Worm (Caenorhabditis elegans): Measurements from ENCODE around the gene glb-29.
A peak's percentile ranks its signal among the peaks of the same experiment; 100 is the strongest.

The glb-29 gene

ce11 chrII:12008772-12009171 is at the start of gene glb-29:
glb-29 (plus strand) TSS chrII:12009072.
- TF ChIP-seq dao-5 (tag; optimal IDR thresholded peaks at IDR 0.05) = no peak
- no peak for TF ChIP-seq him-1 (tag; optimal IDR thresholded peaks at IDR 0.05)
- TF ChIP-seq W03F9.2 (tag; optimal IDR thresholded peaks at IDR 0.05) = no peak

ce11 chrII:11960596-11961217 is 48.2 kb upstream of the glb-29 start:
- peak; percentile 31 for TF ChIP-seq W03F9.2 (tag; optimal IDR thresholded peaks at IDR 0.05)
- TF ChIP-seq dao-5 (tag; optimal IDR thresholded peaks at IDR 0.05) = peak; percentile 96
- peak; percentile 82 for TF ChIP-seq him-1 (tag; optimal IDR thresholded peaks at IDR 0.05)

ce11 chrII:11962083-11962482 is 46.8 kb upstream of the glb-29 start, which contains the start of the genes W03C9.1 and W03C9.2:
W03C9.1 (minus strand) TSS chrII:11962128.
W03C9.2 (plus strand) TSS chrII:11962368.
- no peak for TF ChIP-seq him-1 (tag; optimal IDR thresholded peaks at IDR 0.05)

ce11 chrII:11963132-11963630 is 45.7 kb upstream of the glb-29 start:
- TF ChIP-seq him-1 (tag; optimal IDR thresholded peaks at IDR 0.05) (no peak), dao-5 (tag; optimal IDR thresholded peaks at IDR 0.05) (no peak), W03F9.2 (tag; optimal IDR thresholded peaks at IDR 0.05) (no peak)

ce11 chrII:11964847-11965246 is 44.0 kb upstream of the glb-29 start:
- TF ChIP-seq dao-5 (tag; optimal IDR thresholded peaks at IDR 0.05) = no peak
- no peak for TF ChIP-seq W03F9.2 (tag; optimal IDR thresholded peaks at IDR 0.05)
- TF ChIP-seq him-1 (tag; optimal IDR thresholded peaks at IDR 0.05) = no peak

ce11 chrII:11966602-11967001 is 42.3 kb upstream of the glb-29 start, which contains the start of gene rab-7:
rab-7 (minus strand) TSS chrII:11966931.
- no peak for TF ChIP-seq W03F9.2 (tag; optimal IDR thresholded peaks at IDR 0.05)
- TF ChIP-seq dao-5 (tag; optimal IDR thresholded peaks at IDR 0.05) = no peak

ce11 chrII:11967507-11968127 is 41.3 kb upstream of the glb-29 start, which contains the start of gene W03C9.5:
W03C9.5 (minus strand) TSS chrII:11967544.
- TF ChIP-seq dao-5 (tag; optimal IDR thresholded peaks at IDR 0.05) = no peak
- TF ChIP-seq W03F9.2 (tag; optimal IDR thresholded peaks at IDR 0.05) = peak; percentile 92
- TF ChIP-seq him-1 (tag; optimal IDR thresholded peaks at IDR 0.05) = peak; percentile 73

ce11 chrII:11968275-11968674 is 40.6 kb upstream of the glb-29 start, which contains the start of gene mex-1:
mex-1 (plus strand) TSS chrII:11968637.
- TF ChIP-seq him-1 (tag; optimal IDR thresholded peaks at IDR 0.05) = no peak
- peak; percentile 57 for TF ChIP-seq W03F9.2 (tag; optimal IDR thresholded peaks at IDR 0.05)
- TF ChIP-seq dao-5 (tag; optimal IDR thresholded peaks at IDR 0.05) = no peak

- TF ChIP-seq dao-5 (tag; optimal IDR thresholded peaks at IDR 0.05) (no peak), W03F9.2 (tag; optimal IDR thresholded peaks at IDR 0.05) (no peak), him-1 (tag; optimal IDR thresholded peaks at IDR 0.05) (no peak)
Observed at ce11 chrII:11969033-11969432, 39.8 kb upstream of the glb-29 start.

ce11 chrII:11971009-11971636 is 37.7 kb upstream of the glb-29 start:
- no peak for TF ChIP-seq W03F9.2 (tag; optimal IDR thresholded peaks at IDR 0.05)
- TF ChIP-seq him-1 (tag; optimal IDR thresholded peaks at IDR 0.05) = no peak
- no peak for TF ChIP-seq dao-5 (tag; optimal IDR thresholded peaks at IDR 0.05)

ce11 chrII:11972266-11972665 is 36.6 kb upstream of the glb-29 start:
- no peak for TF ChIP-seq him-1 (tag; optimal IDR thresholded peaks at IDR 0.05)
- no peak for TF ChIP-seq W03F9.2 (tag; optimal IDR thresholded peaks at IDR 0.05)
- TF ChIP-seq dao-5 (tag; optimal IDR thresholded peaks at IDR 0.05) = no peak

- no peak for TF ChIP-seq W03F9.2 (tag; optimal IDR thresholded peaks at IDR 0.05)
- TF ChIP-seq dao-5 (tag; optimal IDR thresholded peaks at IDR 0.05) = no peak
- no peak for TF ChIP-seq him-1 (tag; optimal IDR thresholded peaks at IDR 0.05)
Observed at ce11 chrII:11973632-11974031, 35.2 kb upstream of the glb-29 start, which contains the start of gene acbp-6. acbp-6 (minus strand) TSS chrII:11973732.

ce11 chrII:11974048-11974995 is 34.5 kb upstream of the glb-29 start:
- TF ChIP-seq dao-5 (tag; optimal IDR thresholded peaks at IDR 0.05) (no peak), W03F9.2 (tag; optimal IDR thresholded peaks at IDR 0.05) (no peak), him-1 (tag; optimal IDR thresholded peaks at IDR 0.05) (no peak)
